Worm (Caenorhabditis elegans) whole organism, L2 larva: ENCODE measurements around the gene his-42.
A peak's percentile ranks its signal among the peaks of the same experiment; 100 is the strongest.

Experiments
- F13H6.1 ChIP-seq: sonication (generic microtip); optimal IDR thresholded peaks from 2 replicates; lab custom pipeline; 2016; ENCODE audit warnings: missing genetic modification characterization, missing compliant biosample characterization
- Y55F3AM.14 ChIP-seq: fragments of 200-800 bp; sonication (Bioruptor generic); optimal IDR thresholded peaks from 2 replicates; lab custom pipeline; 2018; ENCODE audit warnings: mild to moderate bottlenecking, missing genetic modification characterization, missing compliant biosample characterization
- ZK546.5 ChIP-seq: sonication (generic microtip); optimal IDR thresholded peaks from 2 replicates; lab custom pipeline; 2017; ENCODE audit warnings: missing biosample characterization, missing genetic modification characterization
- alr-1 ChIP-seq: fragments of 150-350 bp; optimal IDR thresholded peaks from 2 replicates; lab custom pipeline; 2014; ENCODE audit warnings: missing biosample characterization, missing genetic modification characterization
- aly-2 ChIP-seq: fragments of 150-350 bp; optimal IDR thresholded peaks from 2 replicates; lab custom pipeline; 2014; ENCODE audit warnings: missing biosample characterization, missing genetic modification characterization
- ama-1 ChIP-seq: fragments of 150-350 bp; optimal IDR thresholded peaks from 2 replicates; lab custom pipeline; 2018; ENCODE audit warnings: inconsistent platforms
- ceh-16 ChIP-seq: fragments of 150-350 bp; optimal IDR thresholded peaks from 2 replicates; lab custom pipeline; 2014; ENCODE audit warnings: missing biosample characterization, missing genetic modification characterization
- ceh-82 ChIP-seq: fragments of 150-350 bp; optimal IDR thresholded peaks from 2 replicates; lab custom pipeline; 2014; ENCODE audit warnings: missing biosample characterization, missing genetic modification characterization
- dmd-4 ChIP-seq: sonication (generic microtip); optimal IDR thresholded peaks from 2 replicates; lab custom pipeline; 2017; ENCODE audit warnings: missing biosample characterization, missing genetic modification characterization
- elt-1 ChIP-seq: fragments of 150-350 bp; optimal IDR thresholded peaks from 2 replicates; lab custom pipeline; 2014; ENCODE audit warnings: missing biosample characterization, missing genetic modification characterization
- elt-3 ChIP-seq: sonication (generic microtip); optimal IDR thresholded peaks from 2 replicates; lab custom pipeline; 2017; ENCODE audit warnings: missing biosample characterization, missing genetic modification characterization
- fos-1 ChIP-seq: fragments of 150-350 bp; optimal IDR thresholded peaks from 2 replicates; lab custom pipeline; 2014; ENCODE audit warnings: missing biosample characterization, missing genetic modification characterization
- gmeb-1 ChIP-seq: fragments of 150-350 bp; optimal IDR thresholded peaks from 2 replicates; lab custom pipeline; 2014; ENCODE audit warnings: missing biosample characterization, missing genetic modification characterization
- lin-11 ChIP-seq: fragments of 150-350 bp; sonication (generic microtip); optimal IDR thresholded peaks from 2 replicates; lab custom pipeline; 2014; ENCODE audit warnings: missing biosample characterization, missing genetic modification characterization, inconsistent platforms, mixed read lengths
- lin-39 ChIP-seq: fragments of 150-350 bp; optimal IDR thresholded peaks from 2 replicates; lab custom pipeline; 2014; ENCODE audit warnings: missing biosample characterization, missing genetic modification reagents, missing genetic modification characterization
- lsy-2 ChIP-seq, 2 experiments: fragments of 150-350 bp in 1 of 2; sonication (generic microtip) in 1 of 2; optimal IDR thresholded peaks; 2 replicates each; lab custom pipeline; 2014 to 2017; ENCODE audit warnings: missing biosample characterization in 2 of 2, missing genetic modification characterization in 2 of 2
- mab-5 ChIP-seq: fragments of 150-350 bp; optimal IDR thresholded peaks from 2 replicates; lab custom pipeline; 2014; ENCODE audit warnings: missing biosample characterization, missing genetic modification characterization
- nhr-10 ChIP-seq: sonication (generic microtip); optimal IDR thresholded peaks from 2 replicates; lab custom pipeline; 2017; ENCODE audit warnings: missing biosample characterization, missing genetic modification characterization
- nhr-11 ChIP-seq: fragments of 150-350 bp; optimal IDR thresholded peaks from 2 replicates; lab custom pipeline; 2014; ENCODE audit warnings: missing biosample characterization, missing genetic modification characterization
- nhr-12 ChIP-seq: fragments of 150-350 bp; optimal IDR thresholded peaks from 2 replicates; lab custom pipeline; 2014; ENCODE audit warnings: missing biosample characterization, missing genetic modification characterization
- nhr-237 ChIP-seq: fragments of 150-350 bp; optimal IDR thresholded peaks from 2 replicates; lab custom pipeline; 2014; ENCODE audit warnings: missing biosample characterization, missing genetic modification characterization
- nhr-25 ChIP-seq: fragments of 150-350 bp; sonication (generic microtip); optimal IDR thresholded peaks from 3 replicates; lab custom pipeline; 2014; ENCODE audit warnings: missing biosample characterization, missing genetic modification characterization
- nhr-6 ChIP-seq: fragments of 150-350 bp; optimal IDR thresholded peaks from 2 replicates; lab custom pipeline; 2014; ENCODE audit warnings: missing biosample characterization, missing genetic modification characterization
- peb-1 ChIP-seq: fragments of 150-350 bp; optimal IDR thresholded peaks from 2 replicates; lab custom pipeline; 2014; ENCODE audit warnings: missing biosample characterization, missing genetic modification characterization
- sem-4 ChIP-seq: fragments of 150-350 bp; optimal IDR thresholded peaks from 2 replicates; lab custom pipeline; 2014; ENCODE audit warnings: missing biosample characterization, missing genetic modification reagents, missing genetic modification characterization
- skn-1 ChIP-seq: sonication (generic microtip); optimal IDR thresholded peaks from 2 replicates; lab custom pipeline; 2017; ENCODE audit warnings: missing biosample characterization, missing genetic modification characterization
- sma-3 ChIP-seq: sonication (generic microtip); optimal IDR thresholded peaks from 2 replicates; lab custom pipeline; 2016; ENCODE audit warnings: missing genetic modification reagents, missing genetic modification characterization, missing compliant biosample characterization
- snpc-4 ChIP-seq: fragments of 150-350 bp; optimal IDR thresholded peaks from 2 replicates; lab custom pipeline; 2014; ENCODE audit warnings: missing biosample characterization, missing genetic modification characterization
- unc-39 ChIP-seq: fragments of 150-350 bp; optimal IDR thresholded peaks from 2 replicates; lab custom pipeline; 2014; ENCODE audit warnings: missing biosample characterization, missing genetic modification characterization
- unc-55 ChIP-seq: fragments of 150-350 bp; sonication (generic microtip); optimal IDR thresholded peaks from 3 replicates; lab custom pipeline; 2014; ENCODE audit warnings: missing biosample characterization, missing genetic modification reagents, missing genetic modification characterization
- unc-62 ChIP-seq: fragments of 150-350 bp; optimal IDR thresholded peaks from 2 replicates; lab custom pipeline; 2014; ENCODE audit warnings: missing biosample characterization, missing genetic modification reagents, missing genetic modification characterization
- zag-1 ChIP-seq: fragments of 150-350 bp; optimal IDR thresholded peaks from 2 replicates; lab custom pipeline; 2014; ENCODE audit warnings: missing biosample characterization, missing genetic modification characterization
- ztf-1 ChIP-seq: fragments of 200-800 bp; sonication (Bioruptor generic); conservative IDR thresholded peaks from 2 replicates; pipeline ENCODE4 v1.3.6; 2022; ENCODE audit warnings: missing genetic modification characterization, missing compliant biosample characterization
- ztf-11 ChIP-seq: sonication (generic microtip); optimal IDR thresholded peaks from 2 replicates; lab custom pipeline; 2017; ENCODE audit warnings: missing biosample characterization, missing genetic modification characterization
- ztf-4 ChIP-seq: fragments of 150-350 bp; optimal IDR thresholded peaks from 2 replicates; lab custom pipeline; 2014; ENCODE audit warnings: missing biosample characterization, missing genetic modification characterization

his-42 gene

DNA sequence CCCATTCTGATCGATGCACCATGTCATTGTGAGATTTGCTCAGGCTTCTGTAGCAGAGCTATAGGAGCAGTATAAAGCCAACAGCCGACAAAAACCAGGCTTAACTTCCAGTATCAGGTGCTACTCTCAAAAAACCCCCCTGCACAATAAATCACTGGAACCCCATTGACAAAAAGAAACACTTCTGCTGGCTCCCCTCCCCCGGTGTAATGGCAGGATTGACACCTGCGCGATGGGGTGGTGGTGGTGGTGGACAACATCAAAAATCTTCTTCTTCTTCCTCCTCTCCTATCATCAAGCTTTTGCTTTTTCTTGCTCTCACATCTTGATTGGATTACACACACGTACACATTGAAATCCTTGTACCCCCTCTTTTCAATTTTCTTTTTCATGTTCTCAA is 38.8 kb downstream of the his-42 start:
- no peak for TF ChIP-seq lsy-2 (tag; optimal IDR thresholded peaks at IDR 0.05; lab: Kevin White, UChicago)
- no peak for TF ChIP-seq snpc-4 (tag; lab: Kevin White, UChicago)
- no peak for TF ChIP-seq ztf-4
- no peak for TF ChIP-seq nhr-12 (tag; lab: Kevin White, UChicago)
- no peak for TF ChIP-seq unc-39 (tag; lab: Kevin White, UChicago)
- TF ChIP-seq dmd-4, result no peak
- TF ChIP-seq nhr-25 (tag; lab: Kevin White, UChicago), result no peak
- no peak for TF ChIP-seq nhr-11 (tag; lab: Kevin White, UChicago)
- no peak for TF ChIP-seq sma-3 (GFP tag; lab: Kevin White, UChicago)
- no peak for TF ChIP-seq alr-1 (tag; lab: Kevin White, UChicago)
- TF ChIP-seq nhr-10 (tag; lab: Kevin White, UChicago), result no peak
- TF ChIP-seq sem-4 (tag; lab: Kevin White, UChicago), result no peak
- no peak for TF ChIP-seq Y55F3AM.14
- no peak for TF ChIP-seq F13H6.1 (tag; lab: Kevin White, UChicago)
- TF ChIP-seq elt-3 (tag; lab: Kevin White, UChicago), result no peak
- no peak for TF ChIP-seq ceh-16 (tag; lab: Kevin White, UChicago)
- TF ChIP-seq zag-1, result no peak
- TF ChIP-seq mab-5, result no peak
- no peak for TF ChIP-seq elt-1 (tag; lab: Kevin White, UChicago)
- no peak for TF ChIP-seq skn-1 (tag; lab: Kevin White, UChicago)
- TF ChIP-seq, all 48 proteins: peak for 0

- no peak for TF ChIP-seq unc-55 (GFP tag; lab: Kevin White, UChicago)
- peak; percentile 32 for TF ChIP-seq snpc-4 (tag; lab: Kevin White, UChicago)
- TF ChIP-seq F13H6.1 (tag; lab: Kevin White, UChicago), result peak; percentile 42
Observed at ce11 chrII:13788813-13789212, 39.7 kb downstream of the his-42 start.

DNA sequence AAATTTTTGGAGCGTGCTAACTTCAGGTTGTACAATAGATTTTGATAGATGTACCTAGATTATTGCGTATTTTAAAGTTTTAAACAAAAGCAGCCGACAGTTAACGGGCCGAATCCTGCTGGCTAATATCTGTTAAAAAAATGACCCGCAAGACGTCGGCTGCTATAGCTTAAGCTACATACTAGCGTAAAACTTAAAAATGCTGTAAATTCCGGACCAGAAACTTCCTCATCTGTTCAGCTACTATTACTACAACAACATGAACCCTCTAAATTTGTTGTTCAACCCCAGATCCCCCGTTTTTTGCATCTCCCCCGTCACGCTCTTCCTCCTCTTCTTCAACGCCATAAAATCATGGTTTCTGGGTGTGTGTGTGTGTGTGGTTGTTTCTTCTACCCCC is 41.6 kb downstream of the his-42 start:
- TF ChIP-seq ztf-11 (tag; lab: Kevin White, UChicago) (no peak), ztf-1 (no peak), zag-1 (no peak), unc-39 (tag; lab: Kevin White, UChicago) (no peak), peb-1 (tag; lab: Kevin White, UChicago) (no peak), lin-11 (tag; lab: Kevin White, UChicago) (no peak), dmd-4 (no peak), nhr-6 (no peak), unc-55 (GFP tag; lab: Kevin White, UChicago) (no peak), skn-1 (tag; lab: Kevin White, UChicago) (no peak), sem-4 (tag; lab: Kevin White, UChicago) (no peak), ceh-82 (no peak)

DNA sequence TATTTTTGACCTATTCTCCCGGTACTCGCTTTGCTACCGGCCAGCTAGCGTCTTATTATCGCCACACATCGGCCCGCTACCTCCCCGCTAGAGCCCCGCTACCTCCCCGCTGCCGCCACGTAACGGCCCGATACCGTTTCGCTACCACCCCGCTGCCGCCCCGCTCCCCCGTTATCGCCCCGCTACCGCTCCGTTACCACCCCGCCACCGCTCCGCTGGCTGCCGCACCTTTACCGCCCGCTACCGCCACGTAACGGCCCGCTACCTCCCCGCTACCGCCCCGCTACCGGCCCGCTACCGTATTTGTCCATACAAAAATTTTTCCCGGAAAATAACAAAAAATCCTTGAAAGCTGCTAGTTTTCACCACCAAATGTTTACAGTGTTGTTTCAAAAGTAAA is 42.9 kb downstream of the his-42 start:
- no peak for TF ChIP-seq ZK546.5
- no peak for TF ChIP-seq lin-39 (tag; lab: Kevin White, UChicago)
- no peak for TF ChIP-seq snpc-4 (tag; lab: Kevin White, UChicago)
- no peak for TF ChIP-seq fos-1
- no peak for TF ChIP-seq nhr-237 (tag; lab: Kevin White, UChicago)

- TF ChIP-seq zag-1 (no peak), elt-3 (tag; lab: Kevin White, UChicago) (no peak), ztf-1 (no peak), gmeb-1 (no peak), ama-1 (lab: Kevin White, UChicago) (no peak), lin-11 (tag; lab: Kevin White, UChicago) (no peak), peb-1 (tag; lab: Kevin White, UChicago) (no peak), ZK546.5 (no peak), nhr-237 (tag; lab: Kevin White, UChicago) (no peak), unc-62 (GFP tag; lab: Kevin White, UChicago) (no peak), aly-2 (no peak)
Observed at ce11 chrII:13783880-13784279, 44.6 kb downstream of the his-42 start, which contains the start of gene C01B9.4. Gene C01B9.4 (minus strand): TSS chrII:13783980.
